Fruit fly (Drosophila melanogaster) whole organism, embryonic: ENCODE measurements around the gene CG1231.
A peak's percentile ranks its signal among the peaks of the same experiment; 100 is the strongest.

Source experiments
- B-H1 ChIP-seq: fragments of 200-800 bp; sonication (Bioruptor generic); IDR thresholded peaks from 3 replicates; pipeline ENCODE4 v1.3.6; 2022; ENCODE audit warnings: missing biosample characterization, missing genetic modification characterization
- BEAF-32 ChIP-seq: fragments of 200-800 bp; sonication (Bioruptor generic); optimal IDR thresholded peaks from 3 replicates; lab custom pipeline; 2017; ENCODE audit warnings: missing biosample characterization, missing genetic modification characterization, mild to moderate bottlenecking, moderate library complexity, missing genetic modification reagents
- Bdp1 ChIP-seq: fragments of 200-800 bp; sonication (Bioruptor generic); optimal IDR thresholded peaks from 3 replicates; lab custom pipeline; 2016; ENCODE audit warnings: missing biosample characterization, missing genetic modification characterization
- CG10959 ChIP-seq: fragments of 200-800 bp; sonication (Bioruptor generic); IDR thresholded peaks from 2 replicates; pipeline ENCODE4 v1.3.6; 2022; ENCODE audit warnings: missing biosample characterization, missing genetic modification characterization
- CG10979 ChIP-seq: fragments of 200-800 bp; sonication (Bioruptor generic); optimal IDR thresholded peaks from 2 replicates; lab custom pipeline; 2018; ENCODE audit warnings: missing biosample characterization, mild to moderate bottlenecking, missing genetic modification characterization, moderate library complexity
- CG12219 ChIP-seq: fragments of 200-800 bp; sonication (Bioruptor generic); optimal IDR thresholded peaks from 3 replicates; lab custom pipeline; 2018; ENCODE audit warnings: missing biosample characterization, mild to moderate bottlenecking, missing genetic modification characterization
- CG13287 ChIP-seq: fragments of 200-800 bp; sonication (Bioruptor generic); IDR thresholded peaks from 2 replicates; pipeline ENCODE4 v1.3.6; 2022; ENCODE audit warnings: missing biosample characterization, missing genetic modification characterization; ENCODE audit not compliant: partially characterized antibody
- CG14710 ChIP-seq: fragments of 200-800 bp; sonication (Bioruptor generic); optimal IDR thresholded peaks from 3 replicates; lab custom pipeline; 2019; ENCODE audit warnings: missing biosample characterization, mild to moderate bottlenecking, missing genetic modification characterization, moderate library complexity
- CG15601 ChIP-seq: fragments of 200-800 bp; sonication (Bioruptor generic); optimal IDR thresholded peaks from 3 replicates; lab custom pipeline; 2019; ENCODE audit warnings: missing biosample characterization, mild to moderate bottlenecking, missing genetic modification characterization, moderate library complexity
- CG16813 ChIP-seq: fragments of 200-800 bp; sonication (Bioruptor generic); IDR thresholded peaks from 3 replicates; pipeline ENCODE4 v1.3.6; 2022; ENCODE audit warnings: missing biosample characterization, missing genetic modification characterization; ENCODE audit not compliant: partially characterized antibody
- CG17361 ChIP-seq: fragments of 200-800 bp; sonication (Bioruptor generic); IDR thresholded peaks from 3 replicates; pipeline ENCODE4 v1.3.6; 2022; ENCODE audit warnings: missing biosample characterization, missing genetic modification characterization
- CG17829 ChIP-seq: fragments of 200-800 bp; optimal IDR thresholded peaks from 2 replicates; lab custom pipeline; 2019; ENCODE audit warnings: missing biosample characterization, mild to moderate bottlenecking, missing genetic modification characterization, moderate library complexity
- CG18262 ChIP-seq: fragments of 200-800 bp; optimal IDR thresholded peaks from 3 replicates; lab custom pipeline; 2019; ENCODE audit warnings: missing biosample characterization, mild to moderate bottlenecking, missing genetic modification characterization, moderate library complexity
- CG2129 ChIP-seq: fragments of 200-800 bp; sonication (Bioruptor generic); IDR thresholded peaks from 2 replicates; pipeline ENCODE4 v1.3.6; 2022; ENCODE audit warnings: missing biosample characterization, missing genetic modification characterization; ENCODE audit not compliant: partially characterized antibody
- CG2202 ChIP-seq: fragments of 200-800 bp; sonication (Bioruptor generic); optimal IDR thresholded peaks from 2 replicates; lab custom pipeline; 2018; ENCODE audit warnings: missing biosample characterization, mild to moderate bottlenecking, missing genetic modification characterization
- CG6254 ChIP-seq: fragments of 200-800 bp; sonication (Bioruptor generic); optimal IDR thresholded peaks from 3 replicates; lab custom pipeline; 2017; ENCODE audit warnings: mild to moderate bottlenecking, missing biosample characterization, missing genetic modification reagents, missing genetic modification characterization
- CG6791 ChIP-seq: fragments of 200-800 bp; sonication (Bioruptor generic); IDR thresholded peaks from 3 replicates; pipeline ENCODE4 v1.3.6; 2022; ENCODE audit warnings: missing biosample characterization, missing genetic modification characterization; ENCODE audit not compliant: partially characterized antibody
- CG7357 ChIP-seq: fragments of 200-800 bp; sonication (Bioruptor generic); IDR thresholded peaks from 3 replicates; pipeline ENCODE4 v1.3.6; 2022; ENCODE audit warnings: missing biosample characterization, missing genetic modification characterization
- CG7372 ChIP-seq: fragments of 200-800 bp; sonication (Bioruptor generic); IDR thresholded peaks from 2 replicates; pipeline ENCODE4 v1.3.6; 2022; ENCODE audit warnings: missing biosample characterization, missing genetic modification characterization
- CG8924 ChIP-seq: fragments of 200-800 bp; optimal IDR thresholded peaks from 3 replicates; lab custom pipeline; 2019; ENCODE audit warnings: missing biosample characterization, mild to moderate bottlenecking, missing genetic modification characterization, moderate library complexity
- CG8944 ChIP-seq: fragments of 200-800 bp; sonication (Bioruptor generic); optimal IDR thresholded peaks from 3 replicates; lab custom pipeline; 2016; ENCODE audit warnings: missing biosample characterization, missing genetic modification characterization
- Dad ChIP-seq: fragments of 200-800 bp; sonication (Bioruptor generic); optimal IDR thresholded peaks from 3 replicates; lab custom pipeline; 2016; ENCODE audit warnings: missing biosample characterization, missing genetic modification characterization
- Doc3 ChIP-seq: fragments of 200-800 bp; sonication (Bioruptor generic); IDR thresholded peaks from 3 replicates; pipeline ENCODE4 v1.3.6; 2022; ENCODE audit warnings: missing biosample characterization, missing genetic modification characterization; ENCODE audit not compliant: partially characterized antibody
- Med ChIP-seq: fragments of 200-800 bp; sonication (Bioruptor generic); peaks from one replicate; lab custom pipeline; 2016; ENCODE audit warnings: missing biosample characterization, missing genetic modification characterization, mild to moderate bottlenecking, inconsistent platforms, moderate library complexity
- Mes4 ChIP-seq: fragments of 200-800 bp; sonication (Bioruptor generic); optimal IDR thresholded peaks from 2 replicates; lab custom pipeline; 2016; ENCODE audit warnings: missing biosample characterization, missing genetic modification characterization
- Opbp ChIP-seq: fragments of 200-800 bp; sonication (Bioruptor generic); IDR thresholded peaks from 3 replicates; pipeline ENCODE4 v1.3.6; 2022; ENCODE audit warnings: missing biosample characterization, missing genetic modification characterization; ENCODE audit not compliant: partially characterized antibody
- Ptx1 ChIP-seq: fragments of 200-800 bp; sonication (Bioruptor generic); IDR thresholded peaks from 2 replicates; pipeline ENCODE4 v1.3.6; 2022; ENCODE audit warnings: missing biosample characterization, missing genetic modification characterization
- Spps ChIP-seq: fragments of 200-800 bp; sonication (Bioruptor generic); optimal IDR thresholded peaks from 2 replicates; lab custom pipeline; 2018; ENCODE audit warnings: missing biosample characterization, mild to moderate bottlenecking, missing genetic modification characterization
- amos ChIP-seq: fragments of 200-800 bp; sonication (Bioruptor generic); IDR thresholded peaks from 2 replicates; pipeline ENCODE4 v1.3.6; 2022; ENCODE audit warnings: missing biosample characterization, missing genetic modification characterization; ENCODE audit not compliant: partially characterized antibody
- bbx ChIP-seq: fragments of 200-800 bp; sonication (Bioruptor generic); IDR thresholded peaks from 2 replicates; pipeline ENCODE4 v1.3.6; 2022; ENCODE audit warnings: missing biosample characterization, missing genetic modification characterization; ENCODE audit not compliant: partially characterized antibody
- chinmo ChIP-seq: fragments of 200-800 bp; sonication (Bioruptor generic); IDR thresholded peaks from 4 replicates; pipeline ENCODE4 v1.3.6; 2022; ENCODE audit warnings: missing biosample characterization, missing genetic modification characterization; ENCODE audit not compliant: partially characterized antibody
- croc ChIP-seq: fragments of 200-800 bp; sonication (Bioruptor generic); conservative IDR thresholded peaks from 3 replicates; pipeline ENCODE4 v1.3.6; 2022; ENCODE audit warnings: missing biosample characterization, missing genetic modification characterization
- fd102C ChIP-seq: fragments of 200-800 bp; sonication (Bioruptor generic); optimal IDR thresholded peaks from 2 replicates; lab custom pipeline; 2018; ENCODE audit warnings: missing biosample characterization, mild to moderate bottlenecking, missing genetic modification characterization, moderate library complexity
- gsb-n ChIP-seq: fragments of 200-800 bp; sonication (Bioruptor generic); optimal IDR thresholded peaks from 3 replicates; lab custom pipeline; 2018; ENCODE audit warnings: missing biosample characterization, mild to moderate bottlenecking, missing genetic modification characterization
- gt ChIP-seq: fragments of 200-800 bp; sonication (Bioruptor generic); IDR thresholded peaks from 2 replicates; pipeline ENCODE4 v1.3.6; 2022; ENCODE audit warnings: missing biosample characterization, missing genetic modification characterization
- hbn ChIP-seq: fragments of 200-800 bp; sonication (Bioruptor generic); IDR thresholded peaks from 2 replicates; pipeline ENCODE4 v1.3.6; 2022; ENCODE audit warnings: missing biosample characterization, missing genetic modification characterization; ENCODE audit not compliant: partially characterized antibody
- inv ChIP-seq: fragments of 200-800 bp; sonication (Bioruptor generic); IDR thresholded peaks from 2 replicates; pipeline ENCODE4 v1.3.6; 2022; ENCODE audit warnings: missing biosample characterization, missing genetic modification characterization; ENCODE audit not compliant: partially characterized antibody
- knrl ChIP-seq: fragments of 200-800 bp; sonication (Bioruptor generic); IDR thresholded peaks from 3 replicates; pipeline ENCODE4 v1.3.6; 2022; ENCODE audit warnings: missing biosample characterization, missing genetic modification characterization; ENCODE audit not compliant: partially characterized antibody
- nau ChIP-seq: fragments of 200-800 bp; sonication (Bioruptor generic); optimal IDR thresholded peaks from 3 replicates; lab custom pipeline; 2017; ENCODE audit warnings: missing biosample characterization, mild to moderate bottlenecking, missing genetic modification characterization, missing genetic modification reagents
- nerfin-2 ChIP-seq: fragments of 200-800 bp; sonication (Bioruptor generic); IDR thresholded peaks from 2 replicates; pipeline ENCODE4 v1.3.6; 2022; ENCODE audit warnings: missing biosample characterization, missing genetic modification characterization; ENCODE audit not compliant: partially characterized antibody
- prd ChIP-seq, 3 experiments: fragments of >200 bp in 2 of 3; fragments of 200-800 bp in 1 of 3; sonication (Bioruptor generic) in 1 of 3; optimal IDR thresholded peaks in 2 of 3; IDR thresholded peaks in 1 of 3; 2 replicates in 2 of 3; 3 replicates in 1 of 3; pipeline versions ENCODE4 v1.3.6 to Lab custom; 2017 to 2022; ENCODE audit warnings: missing biosample characterization in 1 of 3, missing genetic modification characterization in 1 of 3
- row ChIP-seq: fragments of 200-800 bp; sonication (Bioruptor generic); IDR thresholded peaks from 3 replicates; pipeline ENCODE4 v1.3.6; 2022; ENCODE audit warnings: missing biosample characterization, missing genetic modification characterization
- sisA ChIP-seq: fragments of 200-800 bp; sonication (Bioruptor generic); IDR thresholded peaks from 2 replicates; pipeline ENCODE4 v1.3.6; 2022; ENCODE audit warnings: missing biosample characterization, missing genetic modification characterization
- toy ChIP-seq: fragments of 200-800 bp; sonication (Bioruptor generic); IDR thresholded peaks from 2 replicates; pipeline ENCODE4 v1.3.6; 2022; ENCODE audit warnings: missing biosample characterization, missing genetic modification characterization
- unc-4 ChIP-seq: fragments of 200-800 bp; sonication (Bioruptor generic); IDR thresholded peaks from 2 replicates; pipeline ENCODE4 v1.3.6; 2022; ENCODE audit warnings: missing biosample characterization, missing genetic modification characterization; ENCODE audit not compliant: partially characterized antibody
- vnd ChIP-seq: fragments of 200-800 bp; sonication (Bioruptor generic); IDR thresholded peaks from 3 replicates; pipeline ENCODE4 v1.3.6; 2022; ENCODE audit warnings: missing biosample characterization, missing genetic modification characterization; ENCODE audit not compliant: partially characterized antibody
- zfh1 ChIP-seq: fragments of 200-800 bp; sonication (Bioruptor generic); IDR thresholded peaks from 3 replicates; pipeline ENCODE4 v1.3.6; 2022; ENCODE audit warnings: missing biosample characterization, missing genetic modification characterization

CG1231 gene

DNA sequence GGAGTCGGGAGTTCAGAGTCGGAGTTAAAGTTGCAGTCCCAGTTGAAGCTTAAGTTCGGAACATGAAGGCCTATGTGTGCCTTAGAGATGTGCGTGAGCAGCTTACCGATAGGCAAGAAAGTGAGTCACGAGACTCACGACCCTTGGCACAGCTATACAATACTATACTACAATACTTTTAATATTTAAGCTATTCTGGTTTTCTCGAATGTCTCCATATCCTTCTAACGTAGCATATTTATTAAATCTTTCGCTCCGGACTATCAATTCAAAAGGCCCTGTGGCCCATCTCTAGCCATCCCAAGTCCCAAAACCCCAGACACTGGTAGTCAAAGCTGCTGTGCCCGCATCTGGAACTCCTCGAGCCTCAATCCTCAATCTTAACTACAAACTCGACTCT lies 34.0 kb downstream of the CG1231 start (continued):
- TF ChIP-seq Spps (tag; lab: Kevin White, UChicago) (peak; percentile 17), B-H1 (no peak), CG2129 (peak; percentile 31; the same call in 1 of the 2 replicates), BEAF-32 (GFP tag; lab: Kevin White, UChicago) (peak; percentile 39), nerfin-2 (peak; percentile 41; the same call in 1 of the 2 replicates), Dad (GFP tag; lab: Kevin White, UChicago) (no peak), CG6791 (GFP tag; lab: Robert Waterston, UW) (peak; percentile 16; the same call in 1 of the 3 replicates), CG7357 (no peak), CG17361 (GFP tag; lab: Robert Waterston, UW) (0 out of 3 replicates have a peak, but pooled peaks have one; percentile 14), CG12219 (no peak), CG6254 (no peak), nau (no peak), CG8944 (GFP tag; lab: Kevin White, UChicago) (no peak), knrl (GFP tag; lab: Robert Waterston, UW) (peak; percentile 56; the same call in 2 of the 3 replicates), chinmo (GFP tag; lab: Robert Waterston, UW) (0 out of 4 replicates have a peak, but pooled peaks have one; percentile 30), CG14710 (tag; lab: Kevin White, UChicago) (peak; percentile 22), row (peak; percentile 37; the same call in 2 of the 3 replicates), Ptx1 (GFP tag; lab: Robert Waterston, UW) (peak; percentile 39; the same call in 1 of the 2 replicates), toy (GFP tag; lab: Robert Waterston, UW) (no peak), CG8924 (tag; lab: Kevin White, UChicago) (no peak), amos (peak; percentile 41; the same call in 1 of the 2 replicates), Med (peak; percentile 80), fd102C (GFP tag; lab: Kevin White, UChicago) (no peak), CG10979 (tag; lab: Kevin White, UChicago) (peak; percentile 30), CG16813 (GFP tag; lab: Robert Waterston, UW) (peak; percentile 64), croc (GFP tag; lab: Robert Waterston, UW) (peak; percentile 37; the same call in 2 of the 3 replicates), CG7372 (0 out of 2 replicates have a peak, but pooled peaks have one; percentile 11), CG10959 (no peak), Doc3 (GFP tag; lab: Robert Waterston, UW) (peak; percentile 59; the same call in 2 of the 3 replicates), prd (optimal IDR thresholded peaks at IDR 0.05; lab: Kevin White, UChicago) (no peak), prd (GFP tag; IDR thresholded peaks at IDR 0.05; lab: Robert Waterston, UW) (peak; percentile 65; the same call in 2 of the 3 replicates), zfh1 (peak; percentile 49; the same call in 1 of the 3 replicates), CG15601 (tag; lab: Kevin White, UChicago) (no peak), inv (GFP tag; lab: Robert Waterston, UW) (peak; percentile 40; the same call in 1 of the 2 replicates), sisA (peak; percentile 52), bbx (GFP tag; lab: Robert Waterston, UW) (peak; percentile 50; the same call in 1 of the 2 replicates), Bdp1 (GFP tag; lab: Kevin White, UChicago) (no peak), Opbp (GFP tag; lab: Robert Waterston, UW) (peak; percentile 26; the same call in 1 of the 3 replicates), vnd (GFP tag; lab: Robert Waterston, UW) (0 out of 3 replicates have a peak, but pooled peaks have one; percentile 55), unc-4 (GFP tag; lab: Robert Waterston, UW) (peak; percentile 42; the same call in 1 of the 2 replicates), CG13287 (no peak), hbn (GFP tag; lab: Robert Waterston, UW) (peak; percentile 37; the same call in 1 of the 2 replicates), gsb-n (no peak), gt (GFP tag; lab: Robert Waterston, UW) (no peak), CG17829 (tag; lab: Kevin White, UChicago) (peak; percentile 13), CG2202 (tag; lab: Kevin White, UChicago) (no peak), CG18262 (peak; percentile 25), Mes4 (GFP tag; lab: Kevin White, UChicago) (no peak)
